Worm (Caenorhabditis elegans) whole organism, midembryonic: ENCODE measurements around the gene M04D8.8.
"Not testable (repeated sequence)": the region's sequence is repeated elsewhere in the genome, so short reads cannot be mapped to it uniquely, and the experiment has no call there.

ENCODE experiments used
- klf-2 ChIP-seq: fragments of 200-800 bp; sonication (Bioruptor generic); conservative IDR thresholded peaks from 2 replicates; pipeline ENCODE4 v1.3.6; 2022; ENCODE audit warnings: missing genetic modification reagents, missing genetic modification characterization, missing compliant biosample characterization
- tab-1 ChIP-seq: fragments of 200-800 bp; sonication (Bioruptor generic); IDR thresholded peaks from 2 replicates; pipeline ENCODE4 v1.3.6; 2022; ENCODE audit warnings: missing genetic modification characterization, missing compliant biosample characterization
- ztf-29 ChIP-seq: fragments of 200-800 bp; sonication (Bioruptor generic); IDR thresholded peaks from 2 replicates; pipeline ENCODE4 v1.3.6; 2022; ENCODE audit warnings: missing genetic modification reagents, missing genetic modification characterization, missing compliant biosample characterization

ce11 chrIII:10053312-10053711 lies 19.3 kb downstream of the M04D8.8 start, which contains the start of gene T16G12.12:
- not testable (repeated sequence) for TF ChIP-seq klf-2 (GFP tag; lab: Robert Waterston, UW); ztf-29 (GFP tag; lab: Robert Waterston, UW); tab-1
